Worm (Caenorhabditis elegans) whole organism, mixed stage, embryonic: ENCODE results near the gene ZK228.10.

Experiments
- M03D4.4 ChIP-seq: sonication (generic microtip); optimal IDR thresholded peaks from 2 replicates; lab custom pipeline; 2017; ENCODE audit warnings: mild to moderate bottlenecking, missing genetic modification characterization, missing compliant biosample characterization
- blmp-1 ChIP-seq: fragments of 150-350 bp; optimal IDR thresholded peaks from 2 replicates; lab custom pipeline; 2014; ENCODE audit warnings: missing biosample characterization, missing genetic modification characterization
- ces-1 ChIP-seq: fragments of 150-350 bp; optimal IDR thresholded peaks from 2 replicates; lab custom pipeline; 2014; ENCODE audit warnings: missing biosample characterization, missing genetic modification reagents, missing genetic modification characterization
- flh-1 ChIP-seq: fragments of 200-800 bp; sonication (Bioruptor generic); optimal IDR thresholded peaks from 2 replicates; lab custom pipeline; 2018; ENCODE audit warnings: mild to moderate bottlenecking, missing genetic modification characterization, moderate library complexity, missing compliant biosample characterization
- ham-2 ChIP-seq: fragments of 200-800 bp; sonication (Bioruptor generic); optimal IDR thresholded peaks from 2 replicates; lab custom pipeline; 2018; ENCODE audit warnings: mild to moderate bottlenecking, missing genetic modification characterization, missing compliant biosample characterization
- mep-1 ChIP-seq: fragments of 150-350 bp; optimal IDR thresholded peaks from 2 replicates; lab custom pipeline; 2017; ENCODE audit warnings: missing biosample characterization, missing genetic modification reagents, missing genetic modification characterization, inconsistent platforms
- nhr-12 ChIP-seq: fragments of 150-350 bp; optimal IDR thresholded peaks from 2 replicates; lab custom pipeline; 2014; ENCODE audit warnings: missing biosample characterization, missing genetic modification characterization
- nhr-2 ChIP-seq: fragments of 150-350 bp; optimal IDR thresholded peaks from 2 replicates; lab custom pipeline; 2014; ENCODE audit warnings: missing biosample characterization, missing genetic modification characterization
- nhr-76 ChIP-seq: sonication (generic microtip); optimal IDR thresholded peaks from 2 replicates; lab custom pipeline; 2017; ENCODE audit warnings: missing biosample characterization, missing genetic modification characterization
- sptf-1 ChIP-seq: sonication (generic microtip); optimal IDR thresholded peaks from 2 replicates; lab custom pipeline; 2017; ENCODE audit warnings: mild to moderate bottlenecking, missing genetic modification characterization, moderate library complexity, missing compliant biosample characterization
- unc-62 ChIP-seq: fragments of 150-350 bp; optimal IDR thresholded peaks from 2 replicates; lab custom pipeline; 2014; ENCODE audit warnings: missing biosample characterization, missing genetic modification reagents, missing genetic modification characterization
- ztf-11 ChIP-seq: fragments of 150-350 bp; optimal IDR thresholded peaks from 2 replicates; lab custom pipeline; 2014; ENCODE audit warnings: missing biosample characterization, missing genetic modification characterization

DNA sequence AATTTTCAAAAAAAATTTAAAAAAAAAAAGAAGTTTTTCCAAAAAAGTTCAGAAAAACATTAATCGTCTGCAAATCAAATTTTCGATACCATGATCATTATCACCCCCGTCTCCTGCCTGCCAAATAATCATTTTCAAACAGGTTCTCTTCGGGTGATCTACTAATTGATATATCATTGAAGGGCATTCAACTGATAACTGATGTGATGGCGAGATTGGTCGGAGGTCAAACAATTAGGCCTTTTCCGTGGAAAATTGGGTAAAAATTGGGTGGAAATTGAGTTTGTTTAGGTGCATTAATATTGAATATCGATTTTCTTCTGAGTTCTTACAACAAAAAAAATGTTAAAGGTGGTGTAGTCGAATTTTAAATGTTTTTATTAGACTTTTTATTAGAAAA is 30.5 kb downstream of the ZK228.10 start, which contains the start of gene Y51A2D.18:
- TF ChIP-seq blmp-1 (tag; lab: Kevin White, UChicago) (no peak), sptf-1 (no peak), nhr-76 (no peak), unc-62 (GFP tag; lab: Kevin White, UChicago) (no peak), ham-2 (GFP tag; lab: Kevin White, UChicago) (no peak), ces-1 (GFP tag; lab: Kevin White, UChicago) (no peak), M03D4.4 (no peak), nhr-2 (tag; lab: Kevin White, UChicago) (no peak), nhr-12 (tag; lab: Kevin White, UChicago) (no peak), mep-1 (tag; lab: Kevin White, UChicago) (no peak), flh-1 (no peak), ztf-11 (no peak)
